Worm (Caenorhabditis elegans) whole organism, L3 larva: Measurements from ENCODE around the gene dot-1.5.

Experiments used
- R02D3.7 ChIP-seq: fragments of 150-350 bp; optimal IDR thresholded peaks from 2 replicates; lab custom pipeline; 2014; ENCODE audit warnings: missing biosample characterization, missing genetic modification characterization
- ZK546.5 ChIP-seq: sonication (generic microtip); optimal IDR thresholded peaks from 2 replicates; lab custom pipeline; 2017; ENCODE audit warnings: missing biosample characterization, missing genetic modification characterization
- aly-2 ChIP-seq: fragments of 150-350 bp; optimal IDR thresholded peaks from 2 replicates; lab custom pipeline; 2014; ENCODE audit warnings: missing biosample characterization, missing genetic modification characterization
- ama-1 ChIP-seq: fragments of 150-350 bp; optimal IDR thresholded peaks from 2 replicates; lab custom pipeline; 2018
- ceh-16 ChIP-seq: sonication (generic microtip); optimal IDR thresholded peaks from 2 replicates; lab custom pipeline; 2017; ENCODE audit warnings: missing biosample characterization, missing genetic modification characterization
- ceh-28 ChIP-seq: fragments of 150-350 bp; optimal IDR thresholded peaks from 2 replicates; lab custom pipeline; 2014; ENCODE audit warnings: missing biosample characterization, missing genetic modification reagents, missing genetic modification characterization
- ceh-82 ChIP-seq: fragments of 150-350 bp; optimal IDR thresholded peaks from 2 replicates; lab custom pipeline; 2014; ENCODE audit warnings: missing biosample characterization, missing genetic modification characterization
- ceh-9 ChIP-seq: sonication (generic microtip); optimal IDR thresholded peaks from 2 replicates; lab custom pipeline; 2018; ENCODE audit warnings: missing biosample characterization, missing genetic modification characterization
- daf-12 ChIP-seq: fragments of 150-350 bp; optimal IDR thresholded peaks from 2 replicates; lab custom pipeline; 2014; ENCODE audit warnings: missing biosample characterization, missing genetic modification reagents, missing genetic modification characterization
- egl-27 ChIP-seq: sonication (generic microtip); optimal IDR thresholded peaks from 4 replicates; lab custom pipeline; 2017; ENCODE audit warnings: missing biosample characterization, missing genetic modification reagents, missing genetic modification characterization
- egl-5 ChIP-seq: fragments of 150-350 bp; optimal IDR thresholded peaks from 2 replicates; lab custom pipeline; 2017; ENCODE audit warnings: missing biosample characterization, missing genetic modification reagents, missing genetic modification characterization, inconsistent platforms
- elt-1 ChIP-seq: fragments of 150-350 bp; optimal IDR thresholded peaks from 2 replicates; lab custom pipeline; 2014; ENCODE audit warnings: missing biosample characterization, missing genetic modification characterization
- elt-2 ChIP-seq: sonication (generic microtip); optimal IDR thresholded peaks from 2 replicates; lab custom pipeline; 2016; ENCODE audit warnings: missing genetic modification reagents, mild to moderate bottlenecking, missing genetic modification characterization, missing compliant biosample characterization
- elt-3 ChIP-seq, 3 experiments: fragments of 150-350 bp in 1 of 3; sonication (generic microtip) in 2 of 3; optimal IDR thresholded peaks; 2 replicates in 2 of 3; 4 replicates in 1 of 3; lab custom pipeline; 2014 to 2017; ENCODE audit warnings: missing biosample characterization in 3 of 3, missing genetic modification characterization in 3 of 3
- eor-1 ChIP-seq, 2 experiments: fragments of 150-350 bp; optimal IDR thresholded peaks; 2 replicates each; lab custom pipeline; 2014 to 2018; ENCODE audit warnings: missing biosample characterization in 2 of 2, missing genetic modification characterization in 2 of 2
- fkh-10 ChIP-seq: sonication (generic microtip); optimal IDR thresholded peaks from 2 replicates; lab custom pipeline; 2017; ENCODE audit warnings: missing biosample characterization, missing genetic modification reagents, missing genetic modification characterization
- fkh-2 ChIP-seq: fragments of 150-350 bp; optimal IDR thresholded peaks from 2 replicates; lab custom pipeline; 2014; ENCODE audit warnings: missing biosample characterization, missing genetic modification reagents, missing genetic modification characterization
- fos-1 ChIP-seq: fragments of 150-350 bp; optimal IDR thresholded peaks from 2 replicates; lab custom pipeline; 2014; ENCODE audit warnings: missing biosample characterization, missing genetic modification characterization
- hmg-11 ChIP-seq: sonication (generic microtip); optimal IDR thresholded peaks from 2 replicates; lab custom pipeline; 2016; ENCODE audit warnings: missing genetic modification characterization, missing compliant biosample characterization
- jun-1 ChIP-seq: fragments of 150-350 bp; optimal IDR thresholded peaks from 2 replicates; lab custom pipeline; 2014; ENCODE audit warnings: missing biosample characterization, missing genetic modification reagents, missing genetic modification characterization
- lin-15B ChIP-seq: fragments of 150-350 bp; optimal IDR thresholded peaks from 2 replicates; lab custom pipeline; 2014; ENCODE audit warnings: missing biosample characterization, missing genetic modification characterization
- lin-39 ChIP-seq: fragments of 150-350 bp; optimal IDR thresholded peaks from 2 replicates; lab custom pipeline; 2018; ENCODE audit warnings: missing biosample characterization, missing genetic modification reagents, missing genetic modification characterization
- lsy-12 ChIP-seq: sonication (generic microtip); optimal IDR thresholded peaks from 2 replicates; lab custom pipeline; 2016; ENCODE audit warnings: mild to moderate bottlenecking, missing genetic modification characterization, missing compliant biosample characterization
- mdl-1 ChIP-seq: fragments of 150-350 bp; optimal IDR thresholded peaks from 2 replicates; lab custom pipeline; 2014; ENCODE audit warnings: missing biosample characterization, missing genetic modification characterization
- mml-1 ChIP-seq: fragments of 150-350 bp; sonication (generic microtip); optimal IDR thresholded peaks from 3 replicates; lab custom pipeline; 2014; ENCODE audit warnings: missing biosample characterization, missing genetic modification characterization
- nfya-1 ChIP-seq: sonication (generic microtip); optimal IDR thresholded peaks from 2 replicates; lab custom pipeline; 2017; ENCODE audit warnings: missing genetic modification characterization, mild to moderate bottlenecking, missing compliant biosample characterization, antibody characterized with exemption, moderate library complexity; ENCODE audit not compliant: insufficient read depth
- nhr-11 ChIP-seq: fragments of 150-350 bp; optimal IDR thresholded peaks from 2 replicates; lab custom pipeline; 2014; ENCODE audit warnings: missing biosample characterization, missing genetic modification characterization
- nhr-12 ChIP-seq: fragments of 150-350 bp; optimal IDR thresholded peaks from 2 replicates; lab custom pipeline; 2014; ENCODE audit warnings: missing biosample characterization, missing genetic modification characterization
- nhr-23 ChIP-seq: fragments of 150-350 bp; optimal IDR thresholded peaks from 2 replicates; lab custom pipeline; 2014; ENCODE audit warnings: missing biosample characterization, missing genetic modification reagents, missing genetic modification characterization
- nhr-237 ChIP-seq: fragments of 150-350 bp; optimal IDR thresholded peaks from 2 replicates; lab custom pipeline; 2014; ENCODE audit warnings: missing biosample characterization, missing genetic modification characterization
- nhr-25 ChIP-seq: sonication (generic microtip); optimal IDR thresholded peaks from 2 replicates; lab custom pipeline; 2017; ENCODE audit warnings: missing biosample characterization, missing genetic modification characterization
- nhr-28 ChIP-seq: fragments of 150-350 bp; optimal IDR thresholded peaks from 2 replicates; lab custom pipeline; 2014; ENCODE audit warnings: missing biosample characterization, missing genetic modification characterization
- nhr-43 ChIP-seq: sonication (generic microtip); optimal IDR thresholded peaks from 2 replicates; lab custom pipeline; 2016; ENCODE audit warnings: mild to moderate bottlenecking, missing genetic modification characterization, missing compliant biosample characterization; ENCODE audit not compliant: poor library complexity, severe bottlenecking
- nhr-67 ChIP-seq: fragments of 150-350 bp; optimal IDR thresholded peaks from 2 replicates; lab custom pipeline; 2014; ENCODE audit warnings: missing biosample characterization, missing genetic modification characterization
- nhr-76 ChIP-seq: fragments of 150-350 bp; sonication (generic microtip); optimal IDR thresholded peaks from 5 replicates; lab custom pipeline; 2014; ENCODE audit warnings: missing biosample characterization, missing genetic modification characterization
- nhr-77 ChIP-seq: fragments of 150-350 bp; optimal IDR thresholded peaks from 2 replicates; lab custom pipeline; 2014; ENCODE audit warnings: missing biosample characterization, missing genetic modification characterization
- pha-4 ChIP-seq: fragments of 150-350 bp; optimal IDR thresholded peaks from 2 replicates; lab custom pipeline; 2014; ENCODE audit warnings: missing biosample characterization, missing genetic modification reagents, missing genetic modification characterization
- pqm-1 ChIP-seq: fragments of 150-350 bp; optimal IDR thresholded peaks from 2 replicates; lab custom pipeline; 2017; ENCODE audit warnings: missing biosample characterization, missing genetic modification characterization, inconsistent platforms
- sea-2 ChIP-seq: fragments of 150-350 bp; sonication (generic microtip); optimal IDR thresholded peaks from 4 replicates; lab custom pipeline; 2014; ENCODE audit warnings: missing biosample characterization, missing genetic modification reagents, missing genetic modification characterization
- skn-1 ChIP-seq: fragments of 150-350 bp; optimal IDR thresholded peaks from 2 replicates; lab custom pipeline; 2014; ENCODE audit warnings: missing biosample characterization, missing genetic modification characterization
- snpc-4 ChIP-seq: fragments of 150-350 bp; optimal IDR thresholded peaks from 2 replicates; lab custom pipeline; 2014; ENCODE audit warnings: missing biosample characterization, missing genetic modification characterization
- tbx-2 ChIP-seq: sonication (generic microtip); optimal IDR thresholded peaks from 2 replicates; lab custom pipeline; 2016; ENCODE audit warnings: mild to moderate bottlenecking, missing genetic modification characterization, missing compliant biosample characterization
- unc-39 ChIP-seq: sonication (generic microtip); optimal IDR thresholded peaks from 4 replicates; lab custom pipeline; 2017; ENCODE audit warnings: missing biosample characterization, missing genetic modification characterization
- unc-62 ChIP-seq: fragments of 150-350 bp; sonication (generic microtip); optimal IDR thresholded peaks from 4 replicates; lab custom pipeline; 2014; ENCODE audit warnings: missing biosample characterization, missing genetic modification reagents, missing genetic modification characterization
- zag-1 ChIP-seq: fragments of 150-350 bp; optimal IDR thresholded peaks from 2 replicates; lab custom pipeline; 2014; ENCODE audit warnings: missing biosample characterization, missing genetic modification characterization
- ztf-11 ChIP-seq: fragments of 150-350 bp; optimal IDR thresholded peaks from 2 replicates; lab custom pipeline; 2014; ENCODE audit warnings: missing biosample characterization, missing genetic modification characterization
- ztf-4 ChIP-seq: fragments of 150-350 bp; optimal IDR thresholded peaks from 2 replicates; lab custom pipeline; 2014; ENCODE audit warnings: missing biosample characterization, missing genetic modification characterization

The dot-1.5 gene

ce11 chrX:1888445-1889035 is 28.7 kb upstream of the dot-1.5 start:
- no peak for TF ChIP-seq elt-3 (tag; optimal IDR thresholded peaks at IDR 0.05; lab: Kevin White, UChicago)
- no peak for TF ChIP-seq egl-27 (tag; lab: Kevin White, UChicago)
- TF ChIP-seq nhr-237 (tag; lab: Kevin White, UChicago), result no peak
- no peak for TF ChIP-seq lin-15B
- TF ChIP-seq ztf-4 (tag; lab: Kevin White, UChicago), result no peak
- TF ChIP-seq nhr-43, result no peak
- no peak for TF ChIP-seq ztf-11 (tag; lab: Kevin White, UChicago)
- TF ChIP-seq fkh-10, result no peak
- TF ChIP-seq mml-1 (tag; lab: Kevin White, UChicago), result no peak
- no peak for TF ChIP-seq nhr-77 (tag; lab: Kevin White, UChicago)
- no peak for TF ChIP-seq ceh-16 (tag; lab: Kevin White, UChicago)
- peak; percentile 63 for TF ChIP-seq ceh-28
- peak; percentile 80 for TF ChIP-seq skn-1 (tag; lab: Kevin White, UChicago)
- no peak for TF ChIP-seq hmg-11 (tag; lab: Kevin White, UChicago)
- TF ChIP-seq sea-2 (GFP tag; lab: Kevin White, UChicago), result no peak
- no peak for TF ChIP-seq nhr-67
- TF ChIP-seq nhr-23 (tag; lab: Kevin White, UChicago), result no peak
- TF ChIP-seq pqm-1 (tag; lab: Kevin White, UChicago), result no peak
- peak; percentile 5 for TF ChIP-seq egl-5 (tag; lab: Kevin White, UChicago)
- no peak for TF ChIP-seq fkh-2 (tag; lab: Kevin White, UChicago)
- TF ChIP-seq lin-39 (tag; lab: Kevin White, UChicago), result peak; percentile 16
- TF ChIP-seq ama-1 (lab: Kevin White, UChicago), result no peak
- no peak for TF ChIP-seq eor-1 (tag; optimal IDR thresholded peaks at IDR 0.05; lab: Kevin White, UChicago)
- no peak for TF ChIP-seq daf-12 (tag; lab: Kevin White, UChicago)
- peak; percentile 27 for TF ChIP-seq pha-4 (tag; lab: Kevin White, UChicago)
- TF ChIP-seq jun-1 (tag; lab: Kevin White, UChicago), result peak; percentile 67
- TF ChIP-seq nfya-1 (tag; lab: Kevin White, UChicago), result peak; percentile 38
- TF ChIP-seq nhr-76, result no peak
- TF ChIP-seq mdl-1 (tag; lab: Kevin White, UChicago), result no peak
- no peak for TF ChIP-seq nhr-28
- peak; percentile 9 for TF ChIP-seq lsy-12 (tag; lab: Kevin White, UChicago)
- no peak for TF ChIP-seq unc-39 (tag; lab: Kevin White, UChicago)
- TF ChIP-seq nhr-12 (tag; lab: Kevin White, UChicago), result no peak
- no peak for TF ChIP-seq fos-1
- TF ChIP-seq tbx-2, result peak; percentile 85
- TF ChIP-seq R02D3.7 (tag; lab: Kevin White, UChicago), result peak; percentile 25
- TF ChIP-seq ZK546.5, result no peak
- TF ChIP-seq snpc-4 (tag; lab: Kevin White, UChicago), result peak; percentile 64
- no peak for TF ChIP-seq aly-2 (tag; lab: Kevin White, UChicago)
- no peak for TF ChIP-seq unc-62 (GFP tag; lab: Kevin White, UChicago)
- TF ChIP-seq ceh-82, result no peak
- no peak for TF ChIP-seq zag-1
- TF ChIP-seq elt-1 (tag; lab: Kevin White, UChicago), result no peak
- peak; percentile 32 for TF ChIP-seq nhr-11 (tag; lab: Kevin White, UChicago)
- TF ChIP-seq ceh-9 (tag; lab: Kevin White, UChicago), result no peak
- no peak for TF ChIP-seq nhr-25 (tag; lab: Kevin White, UChicago)
- TF ChIP-seq elt-2 (tag; lab: Kevin White, UChicago), result peak; percentile 13
